Worm (Caenorhabditis elegans): ENCODE measurements around the gene F57A8.7.

F57A8.7 gene

ce11 chrV:10078244-10078643, 2.7 kb downstream of the F57A8.7 start, which contains the start of gene R04B5.1:
TSS of gene R04B5.1 (minus strand) at chrV:10078344.
- TF ChIP-seq C06A6.2 (GFP tag; conservative IDR thresholded peaks at IDR 0.05): no peak
- no peak for TF ChIP-seq pbrm-1 (GFP tag; IDR thresholded peaks at IDR 0.05)
- no peak for TF ChIP-seq dox-1 (GFP tag; IDR thresholded peaks at IDR 0.05)
- no peak for TF ChIP-seq F23B12.7 (tag; optimal IDR thresholded peaks at IDR 0.05; ENCODE audit: insufficient read depth)
- TF ChIP-seq ceh-91 (GFP tag; IDR thresholded peaks at IDR 0.05): no peak
- TF ChIP-seq nhr-179 (tag; optimal IDR thresholded peaks at IDR 0.05): no peak
- no peak for TF ChIP-seq F49E8.2 (tag; optimal IDR thresholded peaks at IDR 0.05; ENCODE audit: insufficient read depth)
- no peak for TF ChIP-seq F22D6.2 (tag; optimal IDR thresholded peaks at IDR 0.05)
- TF ChIP-seq sdz-38 (tag; optimal IDR thresholded peaks at IDR 0.05): no peak
- TF ChIP-seq madf-10 (tag; optimal IDR thresholded peaks at IDR 0.05): no peak
- TF ChIP-seq fkh-3 (tag; optimal IDR thresholded peaks at IDR 0.05): no peak
- no peak for TF ChIP-seq nhr-80 (tag; optimal IDR thresholded peaks at IDR 0.05)
- TF ChIP-seq hsf-1 (GFP tag; IDR thresholded peaks at IDR 0.05): no peak
- no peak for TF ChIP-seq hrde-1 (tag; optimal IDR thresholded peaks at IDR 0.05; ENCODE audit: borderline replicate concordance)
- TF ChIP-seq let-607 (tag; optimal IDR thresholded peaks at IDR 0.05): no peak
- TF ChIP-seq ama-1 (optimal IDR thresholded peaks at IDR 0.05): no peak
- no peak for TF ChIP-seq ama-1 (GFP tag; optimal IDR thresholded peaks at IDR 0.05)
- no peak for TF ChIP-seq ztf-25 (GFP tag; IDR thresholded peaks at IDR 0.05)
- no peak for TF ChIP-seq K11D2.4 (GFP tag; IDR thresholded peaks at IDR 0.05)

ce11 chrV:10080905-10081304, 5.4 kb downstream of the F57A8.7 start:
- TF ChIP-seq unc-130 (GFP tag; optimal IDR thresholded peaks at IDR 0.05) (no peak), ceh-79 (tag; optimal IDR thresholded peaks at IDR 0.05) (no peak), lsl-1 (GFP tag; optimal IDR thresholded peaks at IDR 0.05) (no peak), gei-17 (GFP tag; optimal IDR thresholded peaks at IDR 0.05) (no peak), egl-18 (GFP tag; IDR thresholded peaks at IDR 0.05) (no peak), B0261.1 (tag; optimal IDR thresholded peaks at IDR 0.05) (no peak), D2030.7 (GFP tag; IDR thresholded peaks at IDR 0.05) (no peak), K12H6.12 (tag; optimal IDR thresholded peaks at IDR 0.05) (no peak), Y95B8A.8 (GFP tag; IDR thresholded peaks at IDR 0.05) (no peak), Y79H2A.3 (GFP tag; conservative IDR thresholded peaks at IDR 0.05) (no peak), nhr-90 (tag; optimal IDR thresholded peaks at IDR 0.05) (no peak), zfh-2 (GFP tag; conservative IDR thresholded peaks at IDR 0.05) (no peak), B0336.3 (GFP tag; IDR thresholded peaks at IDR 0.05) (no peak), nhr-120 (GFP tag; IDR thresholded peaks at IDR 0.05) (no peak), cebp-1 (GFP tag; IDR thresholded peaks at IDR 0.05) (no peak), cebp-1 (tag; optimal IDR thresholded peaks at IDR 0.05) (no peak), ztf-28 (GFP tag; IDR thresholded peaks at IDR 0.05) (no peak), pbrm-1 (GFP tag; IDR thresholded peaks at IDR 0.05) (no peak), chd-7 (tag; optimal IDR thresholded peaks at IDR 0.05) (no peak), mxl-1 (tag; optimal IDR thresholded peaks at IDR 0.05) (no peak)

ce11 chrV:10081636-10082035, 6.1 kb downstream of the F57A8.7 start, which contains the start of gene nhr-205:
TSS of gene nhr-205 (minus strand) at chrV:10081776.
- TF ChIP-seq xnd-1 (tag; optimal IDR thresholded peaks at IDR 0.05) (no peak), sptf-2 (GFP tag; optimal IDR thresholded peaks at IDR 0.05) (no peak), egrh-3 (GFP tag; IDR thresholded peaks at IDR 0.05) (no peak), snpc-1.3 (tag; optimal IDR thresholded peaks at IDR 0.05; ENCODE audit: insufficient read depth) (no peak), ztf-6 (GFP tag; IDR thresholded peaks at IDR 0.05) (no peak), dox-1 (GFP tag; IDR thresholded peaks at IDR 0.05) (no peak), madf-6 (GFP tag; IDR thresholded peaks at IDR 0.05) (no peak), lag-1 (GFP tag; IDR thresholded peaks at IDR 0.05) (no peak), rcor-1 (GFP tag; IDR thresholded peaks at IDR 0.05) (no peak), mel-28 (tag; optimal IDR thresholded peaks at IDR 0.05; ENCODE audit: borderline replicate concordance) (no peak), sdz-38 (tag; optimal IDR thresholded peaks at IDR 0.05) (no peak), B0336.3 (GFP tag; IDR thresholded peaks at IDR 0.05) (no peak), Y79H2A.3 (GFP tag; conservative IDR thresholded peaks at IDR 0.05) (no peak), nfya-1 (tag; optimal IDR thresholded peaks at IDR 0.05; ENCODE audit: borderline replicate concordance, insufficient read depth) (no peak), unc-130 (GFP tag; optimal IDR thresholded peaks at IDR 0.05) (no peak), somi-1 (GFP tag; optimal IDR thresholded peaks at IDR 0.05) (no peak)
